Worm (Caenorhabditis elegans) whole organism, L4 larva: ENCODE measurements around the gene B0513.4.

Experiments
- F44E2.7 ChIP-seq: fragments of 200-800 bp; sonication (Bioruptor generic); IDR thresholded peaks from 2 replicates; pipeline ENCODE4 v2.1.2; 2022; ENCODE audit warnings: missing genetic modification characterization, missing compliant biosample characterization
- F49E8.2 ChIP-seq: sonication (generic microtip); optimal IDR thresholded peaks from 2 replicates; lab custom pipeline; 2016; ENCODE audit warnings: missing compliant biosample characterization, mild to moderate bottlenecking, missing genetic modification characterization, borderline replicate concordance
- T26A8.4 ChIP-seq: fragments of 200-800 bp; sonication (Bioruptor generic); IDR thresholded peaks from 2 replicates; pipeline ENCODE4 v1.3.6; 2022; ENCODE audit warnings: missing genetic modification characterization, missing compliant biosample characterization
- Y48G9A.11 ChIP-seq: fragments of 200-800 bp; sonication (Bioruptor generic); IDR thresholded peaks from 2 replicates; pipeline ENCODE4 v1.3.6; 2022; ENCODE audit warnings: missing genetic modification reagents, missing genetic modification characterization, missing compliant biosample characterization
- Y75B8A.6 ChIP-seq: fragments of 200-800 bp; sonication (Bioruptor generic); IDR thresholded peaks from 2 replicates; pipeline ENCODE4 v1.3.6; 2022; ENCODE audit warnings: missing genetic modification reagents, missing genetic modification characterization, missing compliant biosample characterization
- aha-1 ChIP-seq: fragments of 150-350 bp; peaks from one replicate; lab custom pipeline; 2014; ENCODE audit warnings: missing biosample characterization, missing genetic modification characterization
- ama-1 ChIP-seq: fragments of 150-350 bp; optimal IDR thresholded peaks from 2 replicates; lab custom pipeline; 2014; ENCODE audit warnings: inconsistent platforms, mixed read lengths
- arid-1 ChIP-seq: fragments of 200-800 bp; sonication (Bioruptor generic); conservative IDR thresholded peaks from 2 replicates; pipeline ENCODE4 v1.3.6; 2022; ENCODE audit warnings: missing genetic modification reagents, missing genetic modification characterization, missing compliant biosample characterization
- ceh-20 ChIP-seq: fragments of 200-800 bp; sonication (Bioruptor generic); IDR thresholded peaks from 2 replicates; pipeline ENCODE4 v1.3.6; 2022; ENCODE audit warnings: missing genetic modification reagents, missing genetic modification characterization, missing compliant biosample characterization
- ceh-32 ChIP-seq: sonication (generic microtip); optimal IDR thresholded peaks from 2 replicates; lab custom pipeline; 2016; ENCODE audit warnings: mild to moderate bottlenecking, missing genetic modification characterization, missing compliant biosample characterization; ENCODE audit not compliant: poor library complexity
- ceh-62 ChIP-seq: sonication (generic microtip); optimal IDR thresholded peaks from 2 replicates; lab custom pipeline; 2017; ENCODE audit warnings: missing biosample characterization, missing genetic modification characterization
- ctbp-1 ChIP-seq: fragments of 200-800 bp; sonication (Bioruptor generic); IDR thresholded peaks from 2 replicates; pipeline ENCODE4 v1.3.6; 2022; ENCODE audit warnings: missing genetic modification reagents, missing genetic modification characterization, missing compliant biosample characterization
- daf-16 ChIP-seq, 3 experiments: sonication (generic microtip); optimal IDR thresholded peaks; 2 replicates each; lab custom pipeline; 2016 to 2017; ENCODE audit warnings: missing genetic modification characterization in 3 of 3, missing genetic modification reagents in 3 of 3, mild to moderate bottlenecking in 2 of 3, missing compliant biosample characterization in 2 of 3, missing biosample characterization in 1 of 3, moderate library complexity in 1 of 3
- daf-8 ChIP-seq: fragments of 200-800 bp; sonication (Bioruptor generic); IDR thresholded peaks from 2 replicates; pipeline ENCODE4 v1.3.6; 2022; ENCODE audit warnings: missing genetic modification characterization, missing compliant biosample characterization
- dmd-8 ChIP-seq: fragments of 200-800 bp; sonication (Bioruptor generic); IDR thresholded peaks from 2 replicates; pipeline ENCODE4 v1.3.6; 2022; ENCODE audit warnings: missing genetic modification characterization, missing compliant biosample characterization
- dve-1 ChIP-seq: sonication (generic microtip); optimal IDR thresholded peaks from 2 replicates; lab custom pipeline; 2017; ENCODE audit warnings: antibody characterized with exemption, mild to moderate bottlenecking, missing genetic modification characterization, missing compliant biosample characterization; ENCODE audit not compliant: insufficient read depth
- egl-43 ChIP-seq: fragments of 200-800 bp; sonication (Bioruptor generic); IDR thresholded peaks from 2 replicates; pipeline ENCODE4 v1.3.6; 2022; ENCODE audit warnings: missing genetic modification reagents, missing genetic modification characterization, missing compliant biosample characterization
- gei-8 ChIP-seq: fragments of 200-800 bp; sonication (Bioruptor generic); optimal IDR thresholded peaks from 2 replicates; lab custom pipeline; 2018; ENCODE audit warnings: mild to moderate bottlenecking, missing genetic modification characterization, missing compliant biosample characterization
- hlh-30 ChIP-seq: sonication (generic microtip); optimal IDR thresholded peaks from 2 replicates; lab custom pipeline; 2017; ENCODE audit warnings: antibody characterized with exemption, mild to moderate bottlenecking, missing genetic modification characterization, missing compliant biosample characterization; ENCODE audit not compliant: insufficient read depth
- hmg-1.1 ChIP-seq: fragments of 200-800 bp; sonication (Bioruptor generic); IDR thresholded peaks from 2 replicates; pipeline ENCODE4 v1.3.6; 2022; ENCODE audit warnings: missing genetic modification reagents, missing genetic modification characterization, missing compliant biosample characterization
- lin-1 ChIP-seq: fragments of 200-800 bp; sonication (Bioruptor generic); IDR thresholded peaks from 2 replicates; pipeline ENCODE4 v1.3.6; 2022; ENCODE audit warnings: missing genetic modification reagents, missing genetic modification characterization, missing compliant biosample characterization
- lin-38 ChIP-seq: fragments of 200-800 bp; sonication (Bioruptor generic); IDR thresholded peaks from 2 replicates; pipeline ENCODE4 v1.3.6; 2022; ENCODE audit warnings: missing genetic modification reagents, missing genetic modification characterization, missing compliant biosample characterization
- madf-5 ChIP-seq, 2 experiments: fragments of 200-800 bp; sonication (Bioruptor generic); IDR thresholded peaks; 2 replicates each; pipeline ENCODE4 v1.3.6; 2022; ENCODE audit warnings: missing compliant biosample characterization in 2 of 2, missing genetic modification characterization in 2 of 2
- madf-9 ChIP-seq: fragments of 200-800 bp; sonication (Bioruptor generic); conservative IDR thresholded peaks from 2 replicates; pipeline ENCODE4 v1.3.6; 2022; ENCODE audit warnings: missing genetic modification reagents, missing genetic modification characterization, missing compliant biosample characterization
- mdt-29 ChIP-seq: fragments of 200-800 bp; sonication (Bioruptor generic); IDR thresholded peaks from 2 replicates; pipeline ENCODE4 v1.3.6; 2022; ENCODE audit warnings: missing genetic modification reagents, missing genetic modification characterization, missing compliant biosample characterization
- mep-1 ChIP-seq: fragments of 150-350 bp; sonication (generic microtip); optimal IDR thresholded peaks from 3 replicates; lab custom pipeline; 2014; ENCODE audit warnings: missing biosample characterization, missing genetic modification characterization
- nhr-102 ChIP-seq: sonication (generic microtip); optimal IDR thresholded peaks from 2 replicates; lab custom pipeline; 2016; ENCODE audit warnings: mild to moderate bottlenecking, missing genetic modification characterization, moderate library complexity, missing compliant biosample characterization
- nhr-11 ChIP-seq: fragments of 150-350 bp; optimal IDR thresholded peaks from 2 replicates; lab custom pipeline; 2014; ENCODE audit warnings: missing biosample characterization, missing genetic modification characterization
- nhr-111 ChIP-seq: fragments of 200-800 bp; sonication (Bioruptor generic); optimal IDR thresholded peaks from 2 replicates; lab custom pipeline; 2018; ENCODE audit warnings: mild to moderate bottlenecking, missing genetic modification characterization, missing compliant biosample characterization
- nhr-28 ChIP-seq: fragments of 150-350 bp; optimal IDR thresholded peaks from 2 replicates; lab custom pipeline; 2014; ENCODE audit warnings: missing biosample characterization, missing genetic modification characterization
- nhr-41 ChIP-seq: fragments of 200-800 bp; sonication (Bioruptor generic); IDR thresholded peaks from 2 replicates; pipeline ENCODE4 v1.3.6; 2022; ENCODE audit warnings: missing genetic modification reagents, missing genetic modification characterization, missing compliant biosample characterization
- nhr-77 ChIP-seq: fragments of 150-350 bp; optimal IDR thresholded peaks from 2 replicates; lab custom pipeline; 2014; ENCODE audit warnings: missing biosample characterization, missing genetic modification characterization
- pha-4 ChIP-seq, 2 experiments: fragments of 150-350 bp in 1 of 2; fragments of 200-800 bp in 1 of 2; sonication (Bioruptor generic) in 1 of 2; IDR thresholded peaks in 1 of 2; optimal IDR thresholded peaks in 1 of 2; 2 replicates each; pipeline versions ENCODE4 v1.3.6 to Lab custom; 2014 to 2022; ENCODE audit warnings: missing genetic modification characterization in 2 of 2, missing genetic modification reagents in 2 of 2, missing biosample characterization in 1 of 2, missing compliant biosample characterization in 1 of 2
- rbr-2 ChIP-seq: sonication (generic microtip); optimal IDR thresholded peaks from 2 replicates; lab custom pipeline; 2016; ENCODE audit warnings: missing genotype, missing genetic modification characterization, missing compliant biosample characterization
- set-16 ChIP-seq: fragments of 200-800 bp; sonication (Bioruptor generic); IDR thresholded peaks from 2 replicates; pipeline ENCODE4 v1.3.6; 2022; ENCODE audit warnings: missing genetic modification reagents, missing genetic modification characterization, missing compliant biosample characterization
- skn-1 ChIP-seq: fragments of 150-350 bp; optimal IDR thresholded peaks from 2 replicates; lab custom pipeline; 2014; ENCODE audit warnings: missing biosample characterization, missing genetic modification characterization
- snpc-1.2 ChIP-seq: fragments of 200-800 bp; sonication (Bioruptor generic); IDR thresholded peaks from 2 replicates; pipeline ENCODE4 v1.3.6; 2022; ENCODE audit warnings: missing genetic modification reagents, missing genetic modification characterization, missing compliant biosample characterization
- spr-3 ChIP-seq: fragments of 200-800 bp; sonication (Bioruptor generic); optimal IDR thresholded peaks from 2 replicates; lab custom pipeline; 2018; ENCODE audit warnings: mild to moderate bottlenecking, missing genetic modification characterization, missing compliant biosample characterization
- tra-1 ChIP-seq: fragments of 200-800 bp; sonication (Bioruptor generic); IDR thresholded peaks from 2 replicates; pipeline ENCODE4 v1.3.6; 2022; ENCODE audit warnings: missing genetic modification reagents, missing genetic modification characterization, missing compliant biosample characterization
- unc-130 ChIP-seq: sonication (generic microtip); optimal IDR thresholded peaks from 2 replicates; lab custom pipeline; 2016; ENCODE audit warnings: missing genetic modification reagents, missing genetic modification characterization, missing compliant biosample characterization
- zag-1 ChIP-seq: fragments of 150-350 bp; optimal IDR thresholded peaks from 2 replicates; lab custom pipeline; 2014; ENCODE audit warnings: missing biosample characterization, missing genetic modification characterization
- zfp-3 ChIP-seq: fragments of 200-800 bp; sonication (Bioruptor generic); conservative IDR thresholded peaks from 2 replicates; pipeline ENCODE4 v1.3.6; 2022; ENCODE audit warnings: missing genetic modification reagents, missing genetic modification characterization, missing compliant biosample characterization
- zip-11 ChIP-seq: fragments of 200-800 bp; sonication (Bioruptor generic); IDR thresholded peaks from 2 replicates; pipeline ENCODE4 v1.3.6; 2022; ENCODE audit warnings: missing genetic modification characterization, missing compliant biosample characterization
- zip-2 ChIP-seq: fragments of 150-350 bp; optimal IDR thresholded peaks from 2 replicates; lab custom pipeline; 2014; ENCODE audit warnings: missing biosample characterization, missing genetic modification characterization
- ztf-7 ChIP-seq: fragments of 150-350 bp; optimal IDR thresholded peaks from 2 replicates; lab custom pipeline; 2014; ENCODE audit warnings: missing biosample characterization, missing genetic modification characterization

B0513.4 gene

DNA sequence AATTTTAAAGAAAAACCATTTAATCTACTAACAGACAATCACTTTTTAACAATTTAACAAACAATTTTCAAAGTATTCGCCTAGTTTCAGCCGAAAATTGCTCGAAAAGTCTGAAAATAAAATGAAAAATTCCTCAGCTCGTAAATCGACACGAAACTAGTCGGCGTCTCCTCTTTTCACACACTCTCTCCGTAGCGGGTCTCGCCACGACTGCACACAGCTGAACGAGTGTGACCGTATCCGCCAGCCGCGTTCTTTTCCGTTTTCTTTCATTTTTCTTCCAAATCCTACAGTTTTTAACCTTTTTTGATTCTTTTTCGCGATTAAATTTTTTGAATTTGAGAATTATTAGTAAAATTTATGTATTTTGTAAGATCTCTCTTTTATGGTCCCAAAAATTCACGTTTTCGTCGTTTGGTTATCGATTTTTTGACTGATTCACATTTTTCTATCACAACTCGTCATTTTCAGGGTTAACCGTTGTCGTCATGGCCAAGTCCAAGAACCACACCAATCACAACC, 1.9 kb downstream of the B0513.4 start, which contains the start of gene rpl-29 (continued):
- TF ChIP-seq ceh-32 (tag; lab: Kevin White, UChicago) (no peak), skn-1 (tag; lab: Kevin White, UChicago) (no peak), ztf-7 (tag; lab: Kevin White, UChicago) (peak; percentile 90), hmg-1.1 (peak; percentile 82), T26A8.4 (GFP tag; lab: Robert Waterston, UW) (peak; percentile 78), dve-1 (tag; lab: Kevin White, UChicago) (peak; percentile 90), nhr-11 (peak; percentile 79), unc-130 (GFP tag; lab: Kevin White, UChicago) (peak; percentile 64), nhr-41 (GFP tag; lab: Robert Waterston, UW) (no peak), F44E2.7 (GFP tag; lab: Robert Waterston, UW) (no peak)

DNA sequence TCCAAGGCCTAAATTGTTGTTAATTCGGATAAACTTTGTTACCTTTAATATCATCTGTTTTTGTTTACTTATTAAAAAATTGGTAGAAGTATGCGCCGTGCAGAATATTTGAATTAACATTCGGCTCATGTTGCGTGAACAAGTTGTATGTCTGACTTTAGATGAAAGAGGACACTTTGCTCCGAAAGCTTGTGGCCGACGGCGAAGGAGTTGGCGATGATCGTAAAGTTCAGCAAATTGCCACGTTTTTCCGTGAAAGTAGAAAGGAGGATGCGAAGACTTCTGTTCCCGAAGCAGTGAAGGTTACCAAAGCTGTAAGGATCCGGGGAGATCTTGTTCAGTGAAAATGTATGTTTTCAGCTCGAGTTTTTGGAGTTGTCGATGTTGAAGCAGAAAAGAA, 2.6 kb downstream of the B0513.4 start, which contains the start of gene thoc-7:
thoc-7 (plus strand) TSS at position 162 of the 400 bp plus-strand sequence.
- TF ChIP-seq rbr-2 (tag; lab: Kevin White, UChicago) (peak; percentile 5), dmd-8 (GFP tag; lab: Robert Waterston, UW) (peak; percentile 75), dve-1 (tag; lab: Kevin White, UChicago) (no peak), ama-1 (lab: Kevin White, UChicago) (peak; percentile 71), zip-2 (tag; lab: Kevin White, UChicago) (no peak), pha-4 (GFP tag; IDR thresholded peaks at IDR 0.05; lab: Robert Waterston, UW) (no peak), pha-4 (tag; optimal IDR thresholded peaks at IDR 0.05; lab: Kevin White, UChicago) (no peak), arid-1 (GFP tag; lab: Robert Waterston, UW) (0 out of 2 replicates have a peak, but pooled peaks have one; percentile 19), nhr-102 (tag; lab: Kevin White, UChicago) (no peak), tra-1 (GFP tag; lab: Robert Waterston, UW) (0 out of 2 replicates have a peak, but pooled peaks have one; percentile 58), ceh-62 (no peak), nhr-28 (tag; lab: Kevin White, UChicago) (no peak), madf-5 (GFP tag; IDR thresholded peaks at IDR 0.05; lab: Robert Waterston, UW) (no peak), ctbp-1 (GFP tag; lab: Robert Waterston, UW) (no peak), nhr-77 (tag; lab: Kevin White, UChicago) (no peak), lin-1 (GFP tag; lab: Robert Waterston, UW) (peak; percentile 24; the same call in 1 of the 2 replicates), daf-8 (GFP tag; lab: Robert Waterston, UW) (no peak), unc-130 (GFP tag; lab: Kevin White, UChicago) (no peak), aha-1 (peak; percentile 39), lin-38 (GFP tag; lab: Robert Waterston, UW) (peak; percentile 58), zip-11 (GFP tag; lab: Robert Waterston, UW) (no peak), zag-1 (tag; lab: Kevin White, UChicago) (no peak), mdt-29 (peak; percentile 60), hlh-30 (no peak), mep-1 (tag; lab: Kevin White, UChicago) (no peak), T26A8.4 (GFP tag; lab: Robert Waterston, UW) (peak; percentile 53; the same call in 1 of the 2 replicates), zfp-3 (GFP tag; lab: Robert Waterston, UW) (0 out of 2 replicates have a peak, but pooled peaks have one; percentile 43), set-16 (no peak), Y75B8A.6 (no peak), ceh-20 (GFP tag; lab: Robert Waterston, UW) (no peak), snpc-1.2 (GFP tag; lab: Robert Waterston, UW) (peak; percentile 97), nhr-111 (GFP tag; lab: Kevin White, UChicago) (no peak), spr-3 (GFP tag; lab: Kevin White, UChicago) (peak; percentile 35), F44E2.7 (GFP tag; lab: Robert Waterston, UW) (0 out of 2 replicates have a peak, but pooled peaks have one; percentile 65), gei-8 (GFP tag; lab: Kevin White, UChicago) (no peak), F49E8.2 (tag; lab: Kevin White, UChicago) (peak; percentile 87), madf-9 (GFP tag; lab: Robert Waterston, UW) (no peak), daf-16 (GFP tag; optimal IDR thresholded peaks at IDR 0.05; lab: Kevin White, UChicago) (no peak), daf-16 (tag; optimal IDR thresholded peaks at IDR 0.05; lab: Kevin White, UChicago) (peak; percentile 6), egl-43 (0 out of 2 replicates have a peak, but pooled peaks have one; percentile 58), Y48G9A.11 (GFP tag; lab: Robert Waterston, UW) (peak; percentile 80)
